Fruit fly (Drosophila melanogaster) whole organism, embryonic: ENCODE data around the gene CG42268.

Source experiments
- Atf-2 ChIP-seq: fragments of 200-800 bp; sonication (Bioruptor generic); optimal IDR thresholded peaks from 2 replicates; lab custom pipeline; 2016; ENCODE audit warnings: missing biosample characterization, missing genetic modification characterization
- BEAF-32 ChIP-seq: fragments of 200-800 bp; sonication (Bioruptor generic); optimal IDR thresholded peaks from 3 replicates; lab custom pipeline; 2017; ENCODE audit warnings: missing biosample characterization, missing genetic modification characterization, mild to moderate bottlenecking, moderate library complexity, missing genetic modification reagents
- CG11695 ChIP-seq: fragments of 200-800 bp; sonication (Bioruptor generic); IDR thresholded peaks from 3 replicates; pipeline ENCODE4 v1.3.6; 2022; ENCODE audit warnings: missing biosample characterization, missing genetic modification characterization
- CG12219 ChIP-seq: fragments of 200-800 bp; sonication (Bioruptor generic); optimal IDR thresholded peaks from 3 replicates; lab custom pipeline; 2018; ENCODE audit warnings: missing biosample characterization, mild to moderate bottlenecking, missing genetic modification characterization
- CG16813 ChIP-seq: fragments of 200-800 bp; sonication (Bioruptor generic); IDR thresholded peaks from 3 replicates; pipeline ENCODE4 v1.3.6; 2022; ENCODE audit warnings: missing biosample characterization, missing genetic modification characterization; ENCODE audit not compliant: partially characterized antibody
- CG17328 ChIP-seq: fragments of 200-800 bp; sonication (Bioruptor generic); IDR thresholded peaks from 2 replicates; pipeline ENCODE4 v1.3.6; 2022; ENCODE audit warnings: missing biosample characterization, missing genetic modification characterization
- CG2129 ChIP-seq: fragments of 200-800 bp; sonication (Bioruptor generic); IDR thresholded peaks from 2 replicates; pipeline ENCODE4 v1.3.6; 2022; ENCODE audit warnings: missing biosample characterization, missing genetic modification characterization; ENCODE audit not compliant: partially characterized antibody
- CG2712 ChIP-seq: fragments of 200-800 bp; optimal IDR thresholded peaks from 3 replicates; lab custom pipeline; 2019; ENCODE audit warnings: missing biosample characterization, mild to moderate bottlenecking, missing genetic modification characterization, moderate library complexity
- CG31224 ChIP-seq: fragments of 200-800 bp; sonication (Bioruptor generic); IDR thresholded peaks from 2 replicates; pipeline ENCODE4 v1.3.6; 2022; ENCODE audit warnings: missing biosample characterization, missing genetic modification characterization
- CG5953 ChIP-seq: fragments of 200-800 bp; sonication (Bioruptor generic); IDR thresholded peaks from 2 replicates; pipeline ENCODE4 v1.3.6; 2022; ENCODE audit warnings: missing biosample characterization, missing genetic modification characterization
- CG6654 ChIP-seq: fragments of 200-800 bp; sonication (Bioruptor generic); optimal IDR thresholded peaks from 2 replicates; lab custom pipeline; 2017; ENCODE audit warnings: missing biosample characterization, mild to moderate bottlenecking, missing genetic modification characterization
- CG8478 ChIP-seq: fragments of >200 bp; optimal IDR thresholded peaks from 2 replicates; lab custom pipeline; 2018
- CG9727 ChIP-seq: fragments of 200-800 bp; sonication (Bioruptor generic); optimal IDR thresholded peaks from 3 replicates; lab custom pipeline; 2017; ENCODE audit warnings: missing biosample characterization, mild to moderate bottlenecking, missing genetic modification characterization
- E2f1 ChIP-seq: fragments of 200-800 bp; sonication (Bioruptor generic); IDR thresholded peaks from 2 replicates; pipeline ENCODE4 v1.3.6; 2022; ENCODE audit warnings: missing biosample characterization, missing genetic modification characterization
- E2f2 ChIP-seq: fragments of 200-800 bp; sonication (Bioruptor generic); IDR thresholded peaks from 2 replicates; pipeline ENCODE4 v1.3.6; 2022; ENCODE audit warnings: missing biosample characterization, missing genetic modification characterization
- Fer2 ChIP-seq: fragments of 200-800 bp; sonication (Bioruptor generic); optimal IDR thresholded peaks from 2 replicates; lab custom pipeline; 2018; ENCODE audit warnings: missing biosample characterization, mild to moderate bottlenecking, missing genetic modification characterization, moderate library complexity
- HLH54F ChIP-seq: fragments of 200-800 bp; sonication (Bioruptor generic); optimal IDR thresholded peaks from 3 replicates; lab custom pipeline; 2016; ENCODE audit warnings: missing biosample characterization, missing genetic modification characterization
- Hr39 ChIP-seq: fragments of >200 bp; optimal IDR thresholded peaks from 2 replicates; lab custom pipeline; 2017
- MTF-1 ChIP-seq: fragments of 200-800 bp; sonication (Bioruptor generic); optimal IDR thresholded peaks from 2 replicates; lab custom pipeline; 2018; ENCODE audit warnings: missing biosample characterization, mild to moderate bottlenecking, missing genetic modification characterization, borderline replicate concordance
- Rx ChIP-seq: fragments of 200-800 bp; sonication (Bioruptor generic); IDR thresholded peaks from 2 replicates; pipeline ENCODE4 v1.3.6; 2022; ENCODE audit warnings: missing biosample characterization, missing genetic modification characterization
- TFAM ChIP-seq: fragments of 200-800 bp; sonication (Bioruptor generic); optimal IDR thresholded peaks from 2 replicates; lab custom pipeline; 2017; ENCODE audit warnings: missing biosample characterization, missing genetic modification characterization, inconsistent platforms
- Tbp ChIP-seq: fragments of >200 bp; optimal IDR thresholded peaks from 2 replicates; lab custom pipeline; 2018; ENCODE audit warnings: missing biosample characterization, missing genetic modification characterization
- ab ChIP-seq: fragments of 200-800 bp; sonication (Bioruptor generic); optimal IDR thresholded peaks from 2 replicates; lab custom pipeline; 2016; ENCODE audit warnings: missing biosample characterization, missing genetic modification characterization
- bab2 ChIP-seq: fragments of 200-800 bp; sonication (Bioruptor generic); optimal IDR thresholded peaks from 2 replicates; lab custom pipeline; 2016; ENCODE audit warnings: missing biosample characterization, missing genetic modification characterization
- bbx ChIP-seq: fragments of 200-800 bp; sonication (Bioruptor generic); IDR thresholded peaks from 2 replicates; pipeline ENCODE4 v1.3.6; 2022; ENCODE audit warnings: missing biosample characterization, missing genetic modification characterization; ENCODE audit not compliant: partially characterized antibody
- cg ChIP-seq: fragments of 200-800 bp; sonication (Bioruptor generic); optimal IDR thresholded peaks from 3 replicates; lab custom pipeline; 2019; ENCODE audit warnings: missing biosample characterization, mild to moderate bottlenecking, missing genetic modification characterization, moderate library complexity
- crp ChIP-seq, 2 experiments: fragments of 200-800 bp; sonication (Bioruptor generic); optimal IDR thresholded peaks; 2 replicates in 1 of 2; 3 replicates in 1 of 2; lab custom pipeline; 2017; ENCODE audit warnings: missing biosample characterization in 2 of 2, missing genetic modification characterization in 2 of 2, mild to moderate bottlenecking in 1 of 2, moderate library complexity in 1 of 2
- cwo ChIP-seq: fragments of 200-800 bp; sonication (Bioruptor generic); optimal IDR thresholded peaks from 3 replicates; lab custom pipeline; 2017; ENCODE audit warnings: missing biosample characterization, missing genetic modification characterization, mild to moderate bottlenecking, moderate library complexity, missing genetic modification reagents
- en ChIP-seq: fragments of 200-800 bp; sonication (Bioruptor generic); optimal IDR thresholded peaks from 2 replicates; lab custom pipeline; 2016; ENCODE audit warnings: missing biosample characterization, missing genetic modification characterization
- exex ChIP-seq: fragments of 200-800 bp; sonication (Bioruptor generic); optimal IDR thresholded peaks from 4 replicates; lab custom pipeline; 2018; ENCODE audit warnings: missing biosample characterization, mild to moderate bottlenecking, missing genetic modification characterization, moderate library complexity
- eyg ChIP-seq: fragments of 200-800 bp; sonication (Bioruptor generic); optimal IDR thresholded peaks from 3 replicates; lab custom pipeline; 2016; ENCODE audit warnings: missing biosample characterization, missing genetic modification characterization
- fd96Cb ChIP-seq: fragments of 200-800 bp; sonication (Bioruptor generic); optimal IDR thresholded peaks from 2 replicates; lab custom pipeline; 2018; ENCODE audit warnings: missing biosample characterization, mild to moderate bottlenecking, missing genetic modification characterization, moderate library complexity
- fru ChIP-seq: fragments of >200 bp; optimal IDR thresholded peaks from 2 replicates; lab custom pipeline; 2017
- ftz-f1 ChIP-seq: fragments of 200-800 bp; sonication (Bioruptor generic); optimal IDR thresholded peaks from 2 replicates; lab custom pipeline; 2016; ENCODE audit warnings: missing biosample characterization, missing genetic modification characterization
- gce ChIP-seq: fragments of 200-800 bp; sonication (Bioruptor generic); IDR thresholded peaks from 3 replicates; pipeline ENCODE4 v1.3.6; 2022; ENCODE audit warnings: missing biosample characterization, missing genetic modification characterization
- gro ChIP-seq: fragments of 200-800 bp; sonication (Bioruptor generic); optimal IDR thresholded peaks from 2 replicates; lab custom pipeline; 2016; ENCODE audit warnings: missing biosample characterization, missing genetic modification characterization
- gsb-n ChIP-seq: fragments of 200-800 bp; sonication (Bioruptor generic); optimal IDR thresholded peaks from 3 replicates; lab custom pipeline; 2018; ENCODE audit warnings: missing biosample characterization, mild to moderate bottlenecking, missing genetic modification characterization
- ham ChIP-seq: fragments of 200-800 bp; sonication (Bioruptor generic); IDR thresholded peaks from 2 replicates; pipeline ENCODE4 v1.3.6; 2022; ENCODE audit warnings: missing biosample characterization, missing genetic modification characterization
- her ChIP-seq: fragments of 200-800 bp; sonication (Bioruptor generic); optimal IDR thresholded peaks from 2 replicates; lab custom pipeline; 2016; ENCODE audit warnings: missing biosample characterization, missing genetic modification characterization
- hkb ChIP-seq, 2 experiments: fragments of 200-800 bp in 1 of 2; fragments of >200 bp in 1 of 2; sonication (Bioruptor generic) in 1 of 2; IDR thresholded peaks in 1 of 2; optimal IDR thresholded peaks in 1 of 2; 2 replicates each; pipeline versions ENCODE4 v1.3.6 to Lab custom; 2017 to 2022; ENCODE audit warnings: missing biosample characterization in 1 of 2, missing genetic modification characterization in 1 of 2
- lab ChIP-seq: fragments of 200-800 bp; sonication (Bioruptor generic); optimal IDR thresholded peaks from 3 replicates; lab custom pipeline; 2017; ENCODE audit warnings: missing biosample characterization, missing genetic modification characterization, mild to moderate bottlenecking, moderate library complexity, missing genetic modification reagents
- lov ChIP-seq, 2 experiments: fragments of 200-800 bp in 1 of 2; fragments of >200 bp in 1 of 2; sonication (Bioruptor generic) in 1 of 2; IDR thresholded peaks in 1 of 2; optimal IDR thresholded peaks in 1 of 2; 2 replicates in 1 of 2; 3 replicates in 1 of 2; pipeline versions ENCODE4 v1.3.6 to Lab custom; 2017 to 2022; ENCODE audit warnings: missing biosample characterization in 1 of 2, missing genetic modification characterization in 1 of 2
- mld ChIP-seq: fragments of 200-800 bp; sonication (Bioruptor generic); IDR thresholded peaks from 3 replicates; pipeline ENCODE4 v1.3.6; 2022; ENCODE audit warnings: missing biosample characterization, missing genetic modification characterization; ENCODE audit not compliant: partially characterized antibody
- peb ChIP-seq: fragments of 200-800 bp; sonication (Bioruptor generic); IDR thresholded peaks from 2 replicates; pipeline ENCODE4 v1.3.6; 2022; ENCODE audit warnings: missing biosample characterization, missing genetic modification characterization
- repo ChIP-seq: fragments of 200-800 bp; sonication (Bioruptor generic); optimal IDR thresholded peaks from 2 replicates; lab custom pipeline; 2016; ENCODE audit warnings: missing biosample characterization, missing genetic modification characterization
- schlank ChIP-seq: fragments of 200-800 bp; sonication (Bioruptor generic); optimal IDR thresholded peaks from 2 replicates; lab custom pipeline; 2018; ENCODE audit warnings: missing biosample characterization, mild to moderate bottlenecking, missing genetic modification characterization
- so ChIP-seq: fragments of 200-800 bp; sonication (Bioruptor generic); IDR thresholded peaks from 3 replicates; pipeline ENCODE4 v1.3.6; 2022; ENCODE audit warnings: missing biosample characterization, missing genetic modification characterization
- tna ChIP-seq: fragments of 200-800 bp; sonication (Bioruptor generic); IDR thresholded peaks from 2 replicates; pipeline ENCODE4 v1.3.6; 2022; ENCODE audit warnings: missing biosample characterization, missing genetic modification characterization; ENCODE audit not compliant: partially characterized antibody
- trh ChIP-seq: fragments of 200-800 bp; sonication (Bioruptor generic); optimal IDR thresholded peaks from 2 replicates; lab custom pipeline; 2016; ENCODE audit warnings: missing biosample characterization, missing genetic modification characterization
- zen2 ChIP-seq: fragments of 200-800 bp; sonication (Bioruptor generic); IDR thresholded peaks from 3 replicates; pipeline ENCODE4 v1.3.6; 2022; ENCODE audit warnings: missing biosample characterization, missing genetic modification characterization; ENCODE audit not compliant: partially characterized antibody
- zfh2 ChIP-seq: fragments of 200-800 bp; sonication (Bioruptor generic); optimal IDR thresholded peaks from 2 replicates; lab custom pipeline; 2016; ENCODE audit warnings: missing biosample characterization, missing genetic modification characterization

The CG42268 gene

DNA sequence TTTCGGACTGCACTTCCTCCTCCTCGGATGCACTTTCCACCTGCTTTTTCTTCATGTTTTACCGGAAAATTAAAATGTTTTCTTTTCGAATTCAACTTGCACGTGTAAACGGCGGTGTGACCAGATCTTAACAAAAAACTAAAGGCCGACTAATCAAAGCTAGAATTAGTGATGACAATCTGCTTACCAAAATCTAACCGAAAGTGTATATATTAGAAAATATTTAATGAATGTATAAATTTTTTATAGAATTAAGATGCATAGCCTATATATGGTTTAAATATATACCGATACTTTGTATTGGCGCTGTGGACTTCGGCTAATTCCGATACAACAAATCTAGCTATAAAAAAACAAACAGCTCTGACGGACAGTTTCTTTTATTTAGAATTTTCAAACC lies 41.3 kb downstream of the CG42268 start, which contains the start of the genes CG18178 and CG14174 (continued):
- TF ChIP-seq E2f2 (GFP tag; lab: Robert Waterston, UW) = peak; percentile 56
- no peak for TF ChIP-seq Hr39 (lab: Kevin White, UChicago)
- TF ChIP-seq Tbp (GFP tag; lab: Kevin White, UChicago) = no peak
- no peak for TF ChIP-seq hkb (optimal IDR thresholded peaks at IDR 0.05; lab: Kevin White, UChicago)
- TF ChIP-seq hkb (GFP tag; IDR thresholded peaks at IDR 0.05; lab: Robert Waterston, UW) = peak; percentile 44; the same call in 1 of the 2 replicates
- no peak for TF ChIP-seq bbx (GFP tag; lab: Robert Waterston, UW)
- no peak for TF ChIP-seq Rx (GFP tag; lab: Robert Waterston, UW)
- peak; percentile 48 for TF ChIP-seq cwo (GFP tag; lab: Kevin White, UChicago)
- TF ChIP-seq trh (GFP tag; lab: Kevin White, UChicago) = no peak
- TF ChIP-seq gce = no peak
- TF ChIP-seq ham = no peak
- no peak for TF ChIP-seq HLH54F
- TF ChIP-seq Fer2 = peak; percentile 63
- no peak for TF ChIP-seq MTF-1 (GFP tag; lab: Kevin White, UChicago)
- TF ChIP-seq bab2 (GFP tag; lab: Kevin White, UChicago) = no peak
- TF ChIP-seq zfh2 = no peak
- TF ChIP-seq lab (GFP tag; lab: Kevin White, UChicago) = no peak
- TF ChIP-seq E2f1 (GFP tag; lab: Robert Waterston, UW) = peak; percentile 59; the same call in 1 of the 2 replicates
- no peak for TF ChIP-seq her (GFP tag; lab: Kevin White, UChicago)
- TF ChIP-seq fd96Cb (tag; lab: Kevin White, UChicago) = peak; percentile 63
- no peak for TF ChIP-seq repo
- no peak for TF ChIP-seq crp (GFP tag; optimal IDR thresholded peaks at IDR 0.05; lab: Kevin White, UChicago)
- no peak for TF ChIP-seq CG5953 (GFP tag; lab: Robert Waterston, UW)
- TF ChIP-seq so = no peak
- TF ChIP-seq tna = no peak
- peak; percentile 45; the same call in 2 of the 3 replicates for TF ChIP-seq CG16813 (GFP tag; lab: Robert Waterston, UW)
- no peak for TF ChIP-seq schlank (tag; lab: Kevin White, UChicago)
- TF ChIP-seq ftz-f1 (GFP tag; lab: Kevin White, UChicago) = no peak
- no peak for TF ChIP-seq fru (lab: Kevin White, UChicago)
- no peak for TF ChIP-seq CG6654 (GFP tag; lab: Kevin White, UChicago)
- peak; percentile 56 for TF ChIP-seq CG9727 (GFP tag; lab: Kevin White, UChicago)
- no peak for TF ChIP-seq Atf-2 (GFP tag; lab: Kevin White, UChicago)
- TF ChIP-seq CG11695 = peak; percentile 49; the same call in 1 of the 3 replicates
- 0 out of 2 replicates have a peak, but pooled peaks have one; percentile 22 for TF ChIP-seq CG2129 (GFP tag; lab: Robert Waterston, UW)
- TF ChIP-seq gsb-n (tag; lab: Kevin White, UChicago) = no peak
- no peak for TF ChIP-seq peb (GFP tag; lab: Robert Waterston, UW)
- TF ChIP-seq TFAM (GFP tag; lab: Kevin White, UChicago) = no peak
- no peak for TF ChIP-seq cg (GFP tag; lab: Kevin White, UChicago)
- no peak for TF ChIP-seq lov (optimal IDR thresholded peaks at IDR 0.05; lab: Kevin White, UChicago)
- no peak for TF ChIP-seq lov (GFP tag; IDR thresholded peaks at IDR 0.05; lab: Robert Waterston, UW)
- peak; percentile 67 for TF ChIP-seq CG17328 (GFP tag; lab: Robert Waterston, UW)
- TF ChIP-seq CG12219 (GFP tag; lab: Kevin White, UChicago) = peak; percentile 26
- TF ChIP-seq CG2712 (tag; lab: Kevin White, UChicago) = peak; percentile 85
- no peak for TF ChIP-seq gro (GFP tag; lab: Kevin White, UChicago)
- peak; percentile 61 for TF ChIP-seq BEAF-32 (GFP tag; lab: Kevin White, UChicago)
- TF ChIP-seq exex (tag; lab: Kevin White, UChicago) = peak; percentile 22
- peak; percentile 14; the same call in 1 of the 2 replicates for TF ChIP-seq CG31224 (GFP tag; lab: Robert Waterston, UW)
- TF ChIP-seq en (GFP tag; lab: Kevin White, UChicago) = no peak
- no peak for TF ChIP-seq CG8478 (lab: Kevin White, UChicago)
- no peak for TF ChIP-seq zen2 (GFP tag; lab: Robert Waterston, UW)
- TF ChIP-seq eyg = no peak
- no peak for TF ChIP-seq mld
- TF ChIP-seq ab (GFP tag; lab: Kevin White, UChicago) = no peak
